Worm (Caenorhabditis elegans): ENCODE data around the gene sprp-4.

The sprp-4 gene

ce11 chrX:8877162-8877561 lies 23.7 kb upstream of the sprp-4 start:
- no peak for TF ChIP-seq sea-1 (GFP tag; conservative IDR thresholded peaks at IDR 0.05)
- TF ChIP-seq ama-1 (optimal IDR thresholded peaks at IDR 0.05) = no peak
- no peak for TF ChIP-seq tra-4 (tag; optimal IDR thresholded peaks at IDR 0.05)
- no peak for TF ChIP-seq tbx-37 (GFP tag; conservative IDR thresholded peaks at IDR 0.05)
- no peak for TF ChIP-seq pes-1 (GFP tag; IDR thresholded peaks at IDR 0.05)
- no peak for TF ChIP-seq tbx-11 (GFP tag; IDR thresholded peaks at IDR 0.05)
- TF ChIP-seq aly-1 (tag; optimal IDR thresholded peaks at IDR 0.05) = no peak
- no peak for TF ChIP-seq ceh-36 (tag; optimal IDR thresholded peaks at IDR 0.05)
- TF ChIP-seq F13C5.2 (tag; optimal IDR thresholded peaks at IDR 0.05) = no peak

DNA sequence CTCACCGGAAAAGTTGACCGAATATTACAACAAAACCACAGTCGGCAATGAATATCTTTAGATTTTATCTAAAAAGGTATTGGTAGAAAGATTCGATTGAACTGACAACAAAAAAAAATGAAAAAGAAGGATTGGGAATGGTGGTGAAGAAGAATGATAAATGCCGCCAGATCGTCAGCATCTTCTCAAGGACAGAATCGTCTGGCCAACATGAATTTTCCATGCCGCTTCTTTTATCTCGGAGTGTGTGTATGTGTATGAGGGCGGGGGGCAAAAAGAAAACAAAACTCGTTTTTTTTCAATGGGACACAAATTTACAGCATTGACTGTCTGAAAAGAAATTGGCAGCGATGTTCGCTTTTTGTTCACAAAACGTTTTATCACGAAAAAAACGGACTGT lies 22.4 kb upstream of the sprp-4 start:
- no peak for TF ChIP-seq sea-1 (GFP tag; conservative IDR thresholded peaks at IDR 0.05)
- no peak for TF ChIP-seq ama-1 (optimal IDR thresholded peaks at IDR 0.05)

DNA sequence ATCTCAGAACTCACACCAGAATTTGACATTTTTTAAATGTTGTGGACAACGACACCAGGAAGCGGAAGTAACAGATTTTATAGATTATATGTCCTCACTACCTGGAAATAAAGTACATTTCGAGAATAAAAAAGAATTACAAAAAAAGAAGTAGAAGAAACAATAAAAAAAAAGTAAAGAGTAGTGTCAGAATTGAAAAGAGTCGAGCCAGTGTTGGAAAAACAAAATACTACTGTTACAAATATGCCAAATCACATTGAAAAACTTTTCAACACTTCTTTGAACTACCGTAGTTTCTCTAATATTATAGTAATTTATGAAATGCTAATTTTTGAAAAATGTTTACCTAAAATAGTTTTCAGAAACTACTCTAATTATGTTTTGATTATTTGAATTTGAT lies 21.3 kb upstream of the sprp-4 start, which contains the start of gene C06E2.1:
C06E2.1 (minus strand) TSS at position 101 of the 400 bp plus-strand sequence.
- no peak for TF ChIP-seq tbx-37 (GFP tag; conservative IDR thresholded peaks at IDR 0.05)
- no peak for TF ChIP-seq ceh-13 (GFP tag; optimal IDR thresholded peaks at IDR 0.05)
- no peak for TF ChIP-seq aly-1 (tag; optimal IDR thresholded peaks at IDR 0.05)

DNA sequence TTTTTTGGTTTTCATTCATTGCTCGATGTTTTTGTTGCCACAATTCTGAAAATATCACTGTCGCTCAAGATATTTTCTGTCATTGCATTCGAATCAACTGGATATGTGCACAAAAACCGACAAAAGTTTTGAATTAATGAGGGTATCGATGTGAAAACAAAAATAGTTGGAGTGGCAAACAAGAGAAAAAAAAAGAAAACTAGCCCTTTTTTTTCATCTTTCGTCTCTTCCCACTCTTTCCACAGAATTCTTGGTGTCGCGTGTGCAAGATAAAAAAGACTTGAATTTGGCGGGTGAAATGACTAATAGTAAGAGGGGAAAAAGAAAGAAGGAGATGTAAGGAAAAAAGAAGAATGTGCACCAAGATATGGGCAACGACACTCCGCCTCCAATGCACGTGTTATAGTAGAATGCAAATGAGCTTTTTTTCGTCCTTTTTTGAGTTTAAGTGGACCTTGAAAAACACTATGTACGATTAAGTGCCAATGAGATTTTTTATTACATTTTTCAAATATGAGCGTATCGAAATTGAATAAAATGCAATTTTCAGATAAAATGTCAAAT lies 15.8 kb upstream of the sprp-4 start, which contains the start of the genes ubc-22 and ubc-21:
ubc-22 (minus strand) TSS at position 51 of the 564 bp plus-strand sequence.
ubc-21 (plus strand) TSS at position 514 of the 564 bp plus-strand sequence.
- TF ChIP-seq F13C5.2 (tag; optimal IDR thresholded peaks at IDR 0.05) (no peak), pes-1 (GFP tag; IDR thresholded peaks at IDR 0.05) (no peak), hnd-1 (tag; optimal IDR thresholded peaks at IDR 0.05) (no peak), scrt-1 (GFP tag; IDR thresholded peaks at IDR 0.05) (no peak), tbx-37 (GFP tag; conservative IDR thresholded peaks at IDR 0.05) (no peak), hmg-4 (GFP tag; optimal IDR thresholded peaks at IDR 0.05) (no peak), ceh-13 (GFP tag; optimal IDR thresholded peaks at IDR 0.05) (no peak), B0310.2 (tag; optimal IDR thresholded peaks at IDR 0.05) (no peak), ets-7 (tag; optimal IDR thresholded peaks at IDR 0.05) (no peak), aly-1 (tag; optimal IDR thresholded peaks at IDR 0.05) (no peak), ama-1 (optimal IDR thresholded peaks at IDR 0.05) (no peak), ceh-36 (tag; optimal IDR thresholded peaks at IDR 0.05) (no peak), hmbx-1 (tag; optimal IDR thresholded peaks at IDR 0.05) (no peak), tra-4 (tag; optimal IDR thresholded peaks at IDR 0.05) (no peak)

- TF ChIP-seq sea-1 (GFP tag; conservative IDR thresholded peaks at IDR 0.05) = no peak
- TF ChIP-seq tra-4 (tag; optimal IDR thresholded peaks at IDR 0.05) = no peak
- no peak for TF ChIP-seq F13C5.2 (tag; optimal IDR thresholded peaks at IDR 0.05)
- no peak for TF ChIP-seq ama-1 (optimal IDR thresholded peaks at IDR 0.05)
- no peak for TF ChIP-seq flt-1 (GFP tag; IDR thresholded peaks at IDR 0.05)
- no peak for TF ChIP-seq ets-7 (tag; optimal IDR thresholded peaks at IDR 0.05)
- TF ChIP-seq pes-1 (GFP tag; IDR thresholded peaks at IDR 0.05) = no peak
- TF ChIP-seq tbx-11 (GFP tag; IDR thresholded peaks at IDR 0.05) = no peak
- no peak for TF ChIP-seq scrt-1 (GFP tag; IDR thresholded peaks at IDR 0.05)
- TF ChIP-seq tbx-37 (GFP tag; conservative IDR thresholded peaks at IDR 0.05) = no peak
- TF ChIP-seq hmg-4 (GFP tag; optimal IDR thresholded peaks at IDR 0.05) = no peak
- no peak for TF ChIP-seq aly-1 (tag; optimal IDR thresholded peaks at IDR 0.05)
- no peak for TF ChIP-seq hnd-1 (tag; optimal IDR thresholded peaks at IDR 0.05)
Measured at ce11 chrX:8866563-8866962, 13.1 kb upstream of the sprp-4 start, which contains the start of gene ins-9. ins-9 (minus strand) TSS chrX:8866663.

- TF ChIP-seq B0310.2 (tag; optimal IDR thresholded peaks at IDR 0.05) = no peak
- TF ChIP-seq ama-1 (optimal IDR thresholded peaks at IDR 0.05) = no peak
- no peak for TF ChIP-seq ceh-13 (GFP tag; optimal IDR thresholded peaks at IDR 0.05)
- no peak for TF ChIP-seq scrt-1 (GFP tag; IDR thresholded peaks at IDR 0.05)
- TF ChIP-seq ets-7 (tag; optimal IDR thresholded peaks at IDR 0.05) = no peak
- no peak for TF ChIP-seq hmbx-1 (tag; optimal IDR thresholded peaks at IDR 0.05)
- no peak for TF ChIP-seq aly-1 (tag; optimal IDR thresholded peaks at IDR 0.05)
- no peak for TF ChIP-seq ceh-36 (tag; optimal IDR thresholded peaks at IDR 0.05)
Measured at ce11 chrX:8860958-8861357, 7.5 kb upstream of the sprp-4 start, which contains the start of gene C06E2.9. C06E2.9 (plus strand) TSS chrX:8861258.

- TF ChIP-seq tbx-37 (GFP tag; conservative IDR thresholded peaks at IDR 0.05) (no peak), ama-1 (optimal IDR thresholded peaks at IDR 0.05) (no peak), tra-4 (tag; optimal IDR thresholded peaks at IDR 0.05) (no peak), ets-7 (tag; optimal IDR thresholded peaks at IDR 0.05) (no peak), B0310.2 (tag; optimal IDR thresholded peaks at IDR 0.05) (no peak), hmbx-1 (tag; optimal IDR thresholded peaks at IDR 0.05) (no peak), hmg-4 (GFP tag; optimal IDR thresholded peaks at IDR 0.05) (no peak), hnd-1 (tag; optimal IDR thresholded peaks at IDR 0.05) (no peak), pes-1 (GFP tag; IDR thresholded peaks at IDR 0.05) (no peak), tbx-11 (GFP tag; IDR thresholded peaks at IDR 0.05) (no peak), flt-1 (GFP tag; IDR thresholded peaks at IDR 0.05) (no peak), sea-1 (GFP tag; conservative IDR thresholded peaks at IDR 0.05) (no peak), F13C5.2 (tag; optimal IDR thresholded peaks at IDR 0.05) (no peak), ceh-13 (GFP tag; optimal IDR thresholded peaks at IDR 0.05) (no peak), scrt-1 (GFP tag; IDR thresholded peaks at IDR 0.05) (no peak), aly-1 (tag; optimal IDR thresholded peaks at IDR 0.05) (no peak)
Measured at ce11 chrX:8859538-8859937, 6.1 kb upstream of the sprp-4 start.

DNA sequence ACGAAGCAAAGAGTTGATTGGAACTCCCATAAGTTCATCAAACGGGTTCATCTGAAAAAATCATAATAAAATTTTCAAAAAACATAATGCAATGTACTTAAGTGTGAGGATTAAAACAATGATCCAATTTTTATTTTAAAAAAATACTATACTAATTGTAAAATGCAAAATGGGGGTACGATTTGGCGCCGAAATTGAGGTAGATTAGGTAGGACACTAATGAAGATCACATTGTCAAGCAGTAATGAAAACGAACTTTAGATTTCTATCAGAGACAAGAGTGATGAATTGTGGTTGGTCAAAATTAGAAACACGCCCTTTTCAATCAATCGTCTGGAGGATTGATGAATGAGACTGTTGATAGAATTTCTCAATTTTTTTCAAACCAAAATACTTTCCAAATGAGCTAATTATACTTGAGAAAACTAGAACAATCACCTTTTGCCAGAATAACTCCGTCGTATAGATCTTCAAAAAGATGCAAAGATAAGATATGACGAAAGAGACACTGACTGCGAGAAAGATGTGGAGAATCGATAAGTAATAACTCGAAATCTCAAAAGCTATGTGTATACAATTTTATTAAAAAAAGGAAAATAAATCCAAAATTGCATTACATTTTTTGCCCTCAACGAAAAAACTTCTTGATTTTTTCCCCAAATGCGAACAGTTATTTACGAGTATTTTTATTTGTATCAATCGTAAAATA lies 4.6 kb upstream of the sprp-4 start, which contains the start of gene C06E2.5:
C06E2.5 (minus strand) TSS at position 51 of the 709 bp plus-strand sequence.
- no peak for TF ChIP-seq tbx-11 (GFP tag; IDR thresholded peaks at IDR 0.05)
- no peak for TF ChIP-seq ceh-36 (tag; optimal IDR thresholded peaks at IDR 0.05)
- TF ChIP-seq F13C5.2 (tag; optimal IDR thresholded peaks at IDR 0.05) = no peak
- TF ChIP-seq flt-1 (GFP tag; IDR thresholded peaks at IDR 0.05) = no peak
- TF ChIP-seq ama-1 (optimal IDR thresholded peaks at IDR 0.05) = no peak
- TF ChIP-seq tra-4 (tag; optimal IDR thresholded peaks at IDR 0.05) = no peak
- no peak for TF ChIP-seq aly-1 (tag; optimal IDR thresholded peaks at IDR 0.05)
- no peak for TF ChIP-seq tbx-37 (GFP tag; conservative IDR thresholded peaks at IDR 0.05)
- TF ChIP-seq ets-7 (tag; optimal IDR thresholded peaks at IDR 0.05) = no peak
- TF ChIP-seq hmg-4 (GFP tag; optimal IDR thresholded peaks at IDR 0.05) = no peak
- TF ChIP-seq sea-1 (GFP tag; conservative IDR thresholded peaks at IDR 0.05) = no peak
- TF ChIP-seq scrt-1 (GFP tag; IDR thresholded peaks at IDR 0.05) = no peak
- no peak for TF ChIP-seq B0310.2 (tag; optimal IDR thresholded peaks at IDR 0.05)
- TF ChIP-seq ceh-13 (GFP tag; optimal IDR thresholded peaks at IDR 0.05) = no peak
